Fruit fly (Drosophila melanogaster): Measurements from ENCODE around the gene CG4287.

CG4287 gene

DNA sequence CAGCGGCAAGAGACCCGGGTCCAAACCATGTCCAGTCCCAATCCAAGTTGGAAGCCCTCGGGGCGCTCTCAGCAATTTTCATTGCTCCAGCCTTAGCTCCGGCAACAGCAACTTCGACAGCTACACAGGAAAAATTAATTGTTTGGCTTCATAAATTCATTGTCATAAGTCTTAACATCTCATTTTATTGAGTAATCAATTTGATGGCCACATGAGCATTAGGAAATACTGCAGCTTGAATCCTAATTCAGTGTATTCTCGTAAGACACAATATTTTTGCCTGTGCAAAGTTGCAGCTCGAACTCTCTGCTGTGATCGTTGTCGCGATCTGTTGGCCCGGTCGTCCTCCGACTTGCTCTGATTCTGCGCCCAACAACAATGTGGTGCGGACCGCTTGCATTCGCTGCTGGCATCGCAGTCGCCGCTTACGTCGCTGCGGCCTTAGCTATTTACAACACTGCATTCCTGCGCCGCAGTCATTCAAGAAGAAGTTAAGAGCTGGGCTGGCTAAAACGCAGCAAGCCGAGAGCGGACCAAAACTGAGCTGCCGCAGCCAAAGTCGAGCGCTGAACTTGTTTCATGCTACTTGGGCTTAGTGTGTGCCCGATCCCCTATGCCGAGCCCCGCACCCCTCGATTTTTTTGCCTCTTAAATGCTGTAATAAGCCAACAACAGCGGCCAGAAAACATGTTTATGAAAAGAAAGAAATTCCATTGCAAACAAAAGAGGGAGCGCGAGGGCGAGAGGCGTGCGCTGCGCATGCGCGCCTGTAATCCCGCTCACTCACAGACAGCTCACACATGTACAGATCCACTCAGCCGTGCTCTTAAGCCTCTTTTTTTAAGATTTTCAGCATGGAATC is 44.1 kb downstream of the CG4287 start (continued):
- TF ChIP-seq CG32532 (GFP tag; IDR thresholded peaks at IDR 0.05), result peak; percentile 27; the same call in 1 of the 2 replicates
- no peak for TF ChIP-seq NfI (GFP tag; optimal IDR thresholded peaks at IDR 0.05)
- TF ChIP-seq mld (GFP tag; IDR thresholded peaks at IDR 0.05; ENCODE audit: partially characterized antibody), result no peak
- no peak for TF ChIP-seq pzg (GFP tag; optimal IDR thresholded peaks at IDR 0.05)
- TF ChIP-seq HLH54F (GFP tag; optimal IDR thresholded peaks at IDR 0.05), result no peak
- TF ChIP-seq yki (optimal IDR thresholded peaks at IDR 0.05), result no peak
- TF ChIP-seq Fer1 (GFP tag; optimal IDR thresholded peaks at IDR 0.05), result no peak
- no peak for TF ChIP-seq CG13775 (GFP tag; optimal IDR thresholded peaks at IDR 0.05)
- no peak for TF ChIP-seq CG12942 (GFP tag; optimal IDR thresholded peaks at IDR 0.05)
- no peak for TF ChIP-seq CG3065 (GFP tag; optimal IDR thresholded peaks at IDR 0.05)
- no peak for TF ChIP-seq phol (tag; optimal IDR thresholded peaks at IDR 0.05)
- TF ChIP-seq Atf6 (GFP tag; IDR thresholded peaks at IDR 0.05), result no peak
- peak; percentile 93 for TF ChIP-seq crol (GFP tag; IDR thresholded peaks at IDR 0.05)
- no peak for TF ChIP-seq Doc2 (GFP tag; IDR thresholded peaks at IDR 0.05)
- no peak for TF ChIP-seq dm (GFP tag; optimal IDR thresholded peaks at IDR 0.05)
- TF ChIP-seq CG7556 (GFP tag; optimal IDR thresholded peaks at IDR 0.05), result no peak
- no peak for TF ChIP-seq dpn (GFP tag; optimal IDR thresholded peaks at IDR 0.05)
- peak; percentile 9 for TF ChIP-seq nmo (GFP tag; optimal IDR thresholded peaks at IDR 0.05)
- TF ChIP-seq Hey (tag; optimal IDR thresholded peaks at IDR 0.05), result no peak
- TF ChIP-seq bcd (GFP tag; optimal IDR thresholded peaks at IDR 0.05), result no peak
- TF ChIP-seq CG17568 (GFP tag; optimal IDR thresholded peaks at IDR 0.05), result no peak
- no peak for TF ChIP-seq aop (GFP tag; IDR thresholded peaks at IDR 0.05)
- TF ChIP-seq CG3838 (GFP tag; optimal IDR thresholded peaks at IDR 0.05), result no peak
- no peak for TF ChIP-seq CG3847 (GFP tag; IDR thresholded peaks at IDR 0.05)
- TF ChIP-seq CG11560 (tag; IDR thresholded peaks at IDR 0.05), result no peak
- no peak for TF ChIP-seq hb (GFP tag; IDR thresholded peaks at IDR 0.05; ENCODE audit: partially characterized antibody)
- no peak for TF ChIP-seq CG1792 (GFP tag; optimal IDR thresholded peaks at IDR 0.05)
- TF ChIP-seq Med (GFP tag), result peak; percentile 64
- TF ChIP-seq gcm (GFP tag; optimal IDR thresholded peaks at IDR 0.05), result no peak
- no peak for TF ChIP-seq CG12071 (GFP tag; optimal IDR thresholded peaks at IDR 0.05)
- no peak for TF ChIP-seq CG1024 (GFP tag; IDR thresholded peaks at IDR 0.05)
- no peak for TF ChIP-seq slp2 (GFP tag; optimal IDR thresholded peaks at IDR 0.05)
- no peak for TF ChIP-seq CG4707 (GFP tag; optimal IDR thresholded peaks at IDR 0.05)
- TF ChIP-seq CG31441 (GFP tag; IDR thresholded peaks at IDR 0.05), result no peak
- no peak for TF ChIP-seq ttk (GFP tag; IDR thresholded peaks at IDR 0.05)
- TF ChIP-seq odd (GFP tag; optimal IDR thresholded peaks at IDR 0.05), result no peak
- no peak for TF ChIP-seq CG7357 (GFP tag; IDR thresholded peaks at IDR 0.05)
- TF ChIP-seq CG6175 (GFP tag; IDR thresholded peaks at IDR 0.05), result no peak
- no peak for TF ChIP-seq stwl (tag; optimal IDR thresholded peaks at IDR 0.05)
- no peak for TF ChIP-seq crc (GFP tag; optimal IDR thresholded peaks at IDR 0.05)
- no peak for TF ChIP-seq eyg (GFP tag; optimal IDR thresholded peaks at IDR 0.05)
- TF ChIP-seq CG32772 (GFP tag; IDR thresholded peaks at IDR 0.05), result no peak
- no peak for TF ChIP-seq PHDP (tag; optimal IDR thresholded peaks at IDR 0.05)
- TF ChIP-seq pb (GFP tag; optimal IDR thresholded peaks at IDR 0.05), result no peak
- peak; percentile 7 for TF ChIP-seq Ssrp (tag; optimal IDR thresholded peaks at IDR 0.05)
- TF ChIP-seq CG2712 (tag; optimal IDR thresholded peaks at IDR 0.05), result no peak
- no peak for TF ChIP-seq CG7372 (GFP tag; IDR thresholded peaks at IDR 0.05)
- TF ChIP-seq Dfd (GFP tag; optimal IDR thresholded peaks at IDR 0.05), result no peak
- TF ChIP-seq CG10565 (GFP tag; optimal IDR thresholded peaks at IDR 0.05), result no peak
- TF ChIP-seq CG4424 (GFP tag; optimal IDR thresholded peaks at IDR 0.05), result no peak
- no peak for TF ChIP-seq mam (GFP tag; optimal IDR thresholded peaks at IDR 0.05)
